Worm (Caenorhabditis elegans) whole organism, L1 larva: ENCODE results near the gene T04G9.4.
A peak's percentile ranks its signal among the peaks of the same experiment; 100 is the strongest.

ENCODE experiments used
- C16A3.4 ChIP-seq: fragments of 150-350 bp; optimal IDR thresholded peaks from 2 replicates; lab custom pipeline; 2014; ENCODE audit warnings: missing biosample characterization, missing genetic modification characterization
- C34B4.2 ChIP-seq: sonication (generic microtip); optimal IDR thresholded peaks from 2 replicates; lab custom pipeline; 2017; ENCODE audit warnings: mild to moderate bottlenecking, missing genetic modification characterization, missing compliant biosample characterization
- F16B12.6 ChIP-seq: fragments of 150-350 bp; optimal IDR thresholded peaks from 2 replicates; lab custom pipeline; 2014; ENCODE audit warnings: missing biosample characterization, missing genetic modification characterization
- Y116A8C.19 ChIP-seq: sonication (generic microtip); optimal IDR thresholded peaks from 2 replicates; lab custom pipeline; 2016; ENCODE audit warnings: missing compliant biosample characterization, missing genetic modification characterization, borderline replicate concordance
- aly-2 ChIP-seq: fragments of 150-350 bp; optimal IDR thresholded peaks from 2 replicates; lab custom pipeline; 2014; ENCODE audit warnings: missing biosample characterization, missing genetic modification characterization
- ceh-88 ChIP-seq: fragments of 200-800 bp; sonication (Bioruptor generic); IDR thresholded peaks from 2 replicates; pipeline ENCODE4 v1.3.6; 2022; ENCODE audit warnings: missing genetic modification characterization, missing compliant biosample characterization
- ces-1 ChIP-seq: fragments of 150-350 bp; optimal IDR thresholded peaks from 2 replicates; lab custom pipeline; 2014; ENCODE audit warnings: missing biosample characterization, missing genetic modification reagents, missing genetic modification characterization
- dpl-1 ChIP-seq, 3 experiments: fragments of 150-350 bp in 2 of 3; sonication (generic microtip) in 1 of 3; optimal IDR thresholded peaks; 2 replicates each; lab custom pipeline; 2014 to 2017; ENCODE audit warnings: missing biosample characterization in 3 of 3, missing genetic modification characterization in 3 of 3, missing genetic modification reagents in 3 of 3
- dsc-1 ChIP-seq: sonication (generic microtip); optimal IDR thresholded peaks from 2 replicates; lab custom pipeline; 2016; ENCODE audit warnings: mild to moderate bottlenecking, missing genetic modification characterization, missing compliant biosample characterization
- efl-1 ChIP-seq, 4 experiments: fragments of 150-350 bp; optimal IDR thresholded peaks in 3 of 4; peaks in 1 of 4; 1 replicate in 1 of 4; 2 replicates in 3 of 4; lab custom pipeline; 2014; ENCODE audit warnings: missing biosample characterization in 2 of 4, missing genetic modification characterization in 2 of 4, missing genetic modification reagents in 2 of 4
- elt-2 ChIP-seq: sonication (generic microtip); optimal IDR thresholded peaks from 2 replicates; lab custom pipeline; 2016; ENCODE audit warnings: missing genetic modification characterization, mild to moderate bottlenecking, inconsistent platforms, missing compliant biosample characterization, missing genetic modification reagents
- ets-5 ChIP-seq: fragments of 200-800 bp; sonication (Bioruptor generic); IDR thresholded peaks from 2 replicates; pipeline ENCODE4 v1.3.6; 2022; ENCODE audit warnings: missing genetic modification characterization, missing compliant biosample characterization
- fkh-10 ChIP-seq: sonication (generic microtip); optimal IDR thresholded peaks from 2 replicates; lab custom pipeline; 2017; ENCODE audit warnings: missing biosample characterization, missing genetic modification reagents, missing genetic modification characterization
- fos-1 ChIP-seq: fragments of 150-350 bp; optimal IDR thresholded peaks from 2 replicates; lab custom pipeline; 2014; ENCODE audit warnings: missing biosample characterization, missing genetic modification characterization
- grh-1 ChIP-seq: fragments of 200-800 bp; sonication (Bioruptor generic); IDR thresholded peaks from 2 replicates; pipeline ENCODE4 v1.3.6; 2022; ENCODE audit warnings: missing genetic modification reagents, missing genetic modification characterization, missing compliant biosample characterization
- hlh-4 ChIP-seq: sonication (generic microtip); optimal IDR thresholded peaks from 2 replicates; lab custom pipeline; 2016; ENCODE audit warnings: mild to moderate bottlenecking, missing genetic modification characterization, missing compliant biosample characterization
- irx-1 ChIP-seq: sonication (generic microtip); optimal IDR thresholded peaks from 2 replicates; lab custom pipeline; 2016; ENCODE audit warnings: missing genetic modification characterization, missing compliant biosample characterization
- isw-1 ChIP-seq: fragments of 200-800 bp; sonication (Bioruptor generic); IDR thresholded peaks from 2 replicates; pipeline ENCODE4 v1.3.6; 2022; ENCODE audit warnings: missing genetic modification characterization, missing compliant biosample characterization
- jun-1 ChIP-seq: fragments of 150-350 bp; optimal IDR thresholded peaks from 2 replicates; lab custom pipeline; 2014; ENCODE audit warnings: missing biosample characterization, missing genetic modification reagents, missing genetic modification characterization
- lin-13 ChIP-seq: fragments of 150-350 bp; optimal IDR thresholded peaks from 2 replicates; lab custom pipeline; 2014; ENCODE audit warnings: missing biosample characterization, missing genetic modification reagents, missing genetic modification characterization
- lin-14 ChIP-seq: fragments of 200-800 bp; sonication (Bioruptor generic); optimal IDR thresholded peaks from 2 replicates; lab custom pipeline; 2018; ENCODE audit warnings: mild to moderate bottlenecking, missing genetic modification characterization, moderate library complexity, missing compliant biosample characterization
- lin-15B ChIP-seq: fragments of 150-350 bp; sonication (generic microtip); optimal IDR thresholded peaks from 3 replicates; lab custom pipeline; 2014; ENCODE audit warnings: missing biosample characterization, missing genetic modification characterization
- lin-35 ChIP-seq, 2 experiments: fragments of 150-350 bp; optimal IDR thresholded peaks; 2 replicates each; lab custom pipeline; 2014; ENCODE audit warnings: missing biosample characterization in 2 of 2, missing genetic modification characterization in 2 of 2, missing genetic modification reagents in 2 of 2
- lir-3 ChIP-seq: sonication (generic microtip); optimal IDR thresholded peaks from 2 replicates; lab custom pipeline; 2016; ENCODE audit warnings: mild to moderate bottlenecking, missing genetic modification characterization, moderate library complexity, missing compliant biosample characterization; ENCODE audit not compliant: poor library complexity
- lsy-2 ChIP-seq, 2 experiments: fragments of 150-350 bp; optimal IDR thresholded peaks; 2 replicates each; lab custom pipeline; 2014; ENCODE audit warnings: missing biosample characterization in 2 of 2, missing genetic modification characterization in 2 of 2
- mdl-1 ChIP-seq, 2 experiments: fragments of 150-350 bp; optimal IDR thresholded peaks; 2 replicates each; lab custom pipeline; 2014 to 2017; ENCODE audit warnings: missing biosample characterization in 2 of 2, missing genetic modification characterization in 2 of 2, inconsistent platforms in 1 of 2
- mef-2 ChIP-seq: fragments of 150-350 bp; optimal IDR thresholded peaks from 2 replicates; lab custom pipeline; 2014; ENCODE audit warnings: missing biosample characterization, missing genetic modification characterization
- nhr-12 ChIP-seq: sonication (generic microtip); optimal IDR thresholded peaks from 2 replicates; lab custom pipeline; 2017; ENCODE audit warnings: missing biosample characterization, missing genetic modification characterization
- nhr-19 ChIP-seq: fragments of 200-800 bp; sonication (Bioruptor generic); conservative IDR thresholded peaks from 2 replicates; pipeline ENCODE4 v1.3.6; 2022; ENCODE audit warnings: missing genetic modification characterization, missing compliant biosample characterization
- nhr-237 ChIP-seq: fragments of 150-350 bp; optimal IDR thresholded peaks from 2 replicates; lab custom pipeline; 2014; ENCODE audit warnings: missing biosample characterization, missing genetic modification characterization
- nhr-28 ChIP-seq: fragments of 150-350 bp; optimal IDR thresholded peaks from 2 replicates; lab custom pipeline; 2014; ENCODE audit warnings: missing biosample characterization, missing genetic modification characterization
- nhr-71 ChIP-seq: sonication (generic microtip); optimal IDR thresholded peaks from 2 replicates; lab custom pipeline; 2016; ENCODE audit warnings: mild to moderate bottlenecking, missing genetic modification characterization, moderate library complexity, missing compliant biosample characterization
- nhr-76 ChIP-seq: sonication (generic microtip); optimal IDR thresholded peaks from 2 replicates; lab custom pipeline; 2017; ENCODE audit warnings: missing biosample characterization, missing genetic modification characterization
- nhr-84 ChIP-seq: sonication (generic microtip); optimal IDR thresholded peaks from 2 replicates; lab custom pipeline; 2017; ENCODE audit warnings: missing biosample characterization, missing genetic modification characterization
- nhr-85 ChIP-seq: sonication (generic microtip); peaks from one replicate; lab custom pipeline; 2016; ENCODE audit warnings: missing genetic modification characterization, inconsistent platforms, missing compliant biosample characterization
- nhr-90 ChIP-seq: sonication (generic microtip); optimal IDR thresholded peaks from 2 replicates; lab custom pipeline; 2016; ENCODE audit warnings: mild to moderate bottlenecking, missing genetic modification characterization, missing compliant biosample characterization; ENCODE audit not compliant: poor library complexity
- pag-3 ChIP-seq: sonication (generic microtip); optimal IDR thresholded peaks from 2 replicates; lab custom pipeline; 2017; ENCODE audit warnings: missing genetic modification characterization, mild to moderate bottlenecking, missing compliant biosample characterization, antibody characterized with exemption, borderline replicate concordance; ENCODE audit not compliant: insufficient read depth
- pqm-1 ChIP-seq: sonication (generic microtip); optimal IDR thresholded peaks from 3 replicates; lab custom pipeline; 2017; ENCODE audit warnings: missing biosample characterization, missing genetic modification characterization
- rnt-1 ChIP-seq: sonication (generic microtip); optimal IDR thresholded peaks from 2 replicates; lab custom pipeline; 2016; ENCODE audit warnings: mild to moderate bottlenecking, missing genetic modification characterization, moderate library complexity, missing compliant biosample characterization
- skn-1 ChIP-seq: fragments of 150-350 bp; optimal IDR thresholded peaks from 2 replicates; lab custom pipeline; 2014; ENCODE audit warnings: missing biosample characterization, missing genetic modification characterization
- snpc-4 ChIP-seq: fragments of 150-350 bp; optimal IDR thresholded peaks from 2 replicates; lab custom pipeline; 2014; ENCODE audit warnings: missing biosample characterization, missing genetic modification characterization
- sox-4 ChIP-seq: sonication (generic microtip); optimal IDR thresholded peaks from 2 replicates; lab custom pipeline; 2016; ENCODE audit warnings: missing genetic modification characterization, missing compliant biosample characterization
- sup-37 ChIP-seq: fragments of 200-800 bp; sonication (Bioruptor generic); optimal IDR thresholded peaks from 2 replicates; lab custom pipeline; 2018; ENCODE audit warnings: mild to moderate bottlenecking, missing genetic modification characterization, missing compliant biosample characterization
- swsn-7 ChIP-seq: sonication (generic microtip); optimal IDR thresholded peaks from 2 replicates; lab custom pipeline; 2016; ENCODE audit warnings: missing genetic modification characterization, missing compliant biosample characterization
- tbx-2 ChIP-seq: sonication (generic microtip); optimal IDR thresholded peaks from 2 replicates; lab custom pipeline; 2016; ENCODE audit warnings: missing genetic modification characterization, missing compliant biosample characterization
- tlp-1 ChIP-seq: fragments of 150-350 bp; optimal IDR thresholded peaks from 2 replicates; lab custom pipeline; 2014; ENCODE audit warnings: missing biosample characterization, missing genetic modification characterization
- unc-62 ChIP-seq: fragments of 150-350 bp; optimal IDR thresholded peaks from 2 replicates; lab custom pipeline; 2014; ENCODE audit warnings: missing biosample characterization, missing genetic modification reagents, missing genetic modification characterization
- unc-86 ChIP-seq: sonication (generic microtip); optimal IDR thresholded peaks from 2 replicates; lab custom pipeline; 2016; ENCODE audit warnings: missing genetic modification characterization, missing compliant biosample characterization
- unc-98 ChIP-seq: fragments of 200-800 bp; sonication (Bioruptor generic); IDR thresholded peaks from 2 replicates; pipeline ENCODE4 v1.3.6; 2022; ENCODE audit warnings: missing genetic modification characterization, missing compliant biosample characterization
- vab-15 ChIP-seq: sonication (generic microtip); optimal IDR thresholded peaks from 2 replicates; lab custom pipeline; 2017; ENCODE audit warnings: missing genotype, mild to moderate bottlenecking, missing genetic modification characterization, missing compliant biosample characterization
- zip-4 ChIP-seq: fragments of 200-800 bp; sonication (Bioruptor generic); optimal IDR thresholded peaks from 2 replicates; lab custom pipeline; 2018; ENCODE audit warnings: mild to moderate bottlenecking, missing genetic modification characterization, moderate library complexity, missing compliant biosample characterization
- ztf-11 ChIP-seq, 2 experiments: sonication (generic microtip); optimal IDR thresholded peaks; 2 replicates each; lab custom pipeline; 2016 to 2017; ENCODE audit warnings: missing genetic modification characterization in 2 of 2, missing biosample characterization in 1 of 2, missing compliant biosample characterization in 1 of 2
- ztf-4 ChIP-seq: fragments of 150-350 bp; optimal IDR thresholded peaks from 2 replicates; lab custom pipeline; 2014; ENCODE audit warnings: missing biosample characterization, missing genetic modification characterization

The T04G9.4 gene

ce11 chrX:727737-728136 lies 44.5 kb upstream of the T04G9.4 start (continued):
- TF ChIP-seq ztf-11 (tag; optimal IDR thresholded peaks at IDR 0.05; lab: Kevin White, UChicago) (no peak), dpl-1 (GFP tag; optimal IDR thresholded peaks at IDR 0.05; lab: Kevin White, UChicago) (peak; percentile 29 to 41 (median 33)), nhr-84 (tag; lab: Kevin White, UChicago) (no peak), jun-1 (tag; lab: Kevin White, UChicago) (peak; percentile 85), Y116A8C.19 (tag; lab: Kevin White, UChicago) (no peak), nhr-28 (no peak), vab-15 (tag; lab: Kevin White, UChicago) (no peak), fkh-10 (GFP tag; lab: Kevin White, UChicago) (no peak), tbx-2 (tag; lab: Kevin White, UChicago) (peak; percentile 66), mef-2 (tag; lab: Kevin White, UChicago) (no peak), dsc-1 (peak; percentile 81), unc-86 (tag; lab: Kevin White, UChicago) (peak; percentile 39), lin-14 (peak; percentile 89), nhr-76 (tag; lab: Kevin White, UChicago) (no peak), hlh-4 (tag; lab: Kevin White, UChicago) (no peak), sup-37 (no peak), lsy-2 (tag; optimal IDR thresholded peaks at IDR 0.05; lab: Kevin White, UChicago) (peak; percentile 60 to 61), nhr-237 (tag; lab: Kevin White, UChicago) (no peak), C16A3.4 (tag; lab: Kevin White, UChicago) (peak; percentile 22), unc-62 (no peak), ztf-4 (tag; lab: Kevin White, UChicago) (peak; percentile 8), F16B12.6 (tag; lab: Kevin White, UChicago) (no peak), efl-1 (optimal IDR thresholded peaks at IDR 0.05; lab: Kevin White, UChicago) (peak; percentile 41 to 50), efl-1 (GFP tag; optimal IDR thresholded peaks at IDR 0.05 in 1 of 2; lab: Kevin White, UChicago) (peak in 1 of 2 experiments; percentile 89), sox-4 (tag; lab: Kevin White, UChicago) (no peak), nhr-19 (GFP tag; lab: Robert Waterston, UW) (peak; percentile 61), C34B4.2 (tag; lab: Kevin White, UChicago) (no peak), elt-2 (tag; lab: Kevin White, UChicago) (peak; percentile 11), rnt-1 (tag; lab: Kevin White, UChicago) (peak; percentile 75), nhr-12 (no peak), unc-98 (GFP tag; lab: Robert Waterston, UW) (no peak), tlp-1 (no peak), ceh-88 (GFP tag; lab: Robert Waterston, UW) (no peak), lin-35 (GFP tag; optimal IDR thresholded peaks at IDR 0.05; lab: Kevin White, UChicago) (peak; percentile 58 to 74), ces-1 (GFP tag; lab: Kevin White, UChicago) (no peak), nhr-71 (tag; lab: Kevin White, UChicago) (peak; percentile 80), nhr-85 (tag; lab: Kevin White, UChicago) (peak; percentile 93), nhr-90 (tag; lab: Kevin White, UChicago) (peak; percentile 76), irx-1 (tag; lab: Kevin White, UChicago) (peak; percentile 68), snpc-4 (peak; percentile 29), pag-3 (no peak), aly-2 (tag; lab: Kevin White, UChicago) (no peak), grh-1 (GFP tag; lab: Robert Waterston, UW) (peak; percentile 49; the same call in 1 of the 2 replicates), lin-15B (tag; lab: Kevin White, UChicago) (no peak), mdl-1 (tag; optimal IDR thresholded peaks at IDR 0.05; lab: Kevin White, UChicago) (peak in 1 of 2 experiments; percentile 48), pqm-1 (tag; lab: Kevin White, UChicago) (no peak), swsn-7 (peak; percentile 71), lir-3 (tag; lab: Kevin White, UChicago) (no peak), zip-4 (peak; percentile 8), isw-1 (GFP tag; lab: Robert Waterston, UW) (peak; percentile 13; the same call in 1 of the 2 replicates), skn-1 (peak; percentile 82), lin-13 (no peak), ets-5 (GFP tag; lab: Robert Waterston, UW) (no peak), fos-1 (tag; lab: Kevin White, UChicago) (peak; percentile 81)
